Fruit fly (Drosophila melanogaster): ENCODE data around the gene CG7950.

Gene CG7950

DNA sequence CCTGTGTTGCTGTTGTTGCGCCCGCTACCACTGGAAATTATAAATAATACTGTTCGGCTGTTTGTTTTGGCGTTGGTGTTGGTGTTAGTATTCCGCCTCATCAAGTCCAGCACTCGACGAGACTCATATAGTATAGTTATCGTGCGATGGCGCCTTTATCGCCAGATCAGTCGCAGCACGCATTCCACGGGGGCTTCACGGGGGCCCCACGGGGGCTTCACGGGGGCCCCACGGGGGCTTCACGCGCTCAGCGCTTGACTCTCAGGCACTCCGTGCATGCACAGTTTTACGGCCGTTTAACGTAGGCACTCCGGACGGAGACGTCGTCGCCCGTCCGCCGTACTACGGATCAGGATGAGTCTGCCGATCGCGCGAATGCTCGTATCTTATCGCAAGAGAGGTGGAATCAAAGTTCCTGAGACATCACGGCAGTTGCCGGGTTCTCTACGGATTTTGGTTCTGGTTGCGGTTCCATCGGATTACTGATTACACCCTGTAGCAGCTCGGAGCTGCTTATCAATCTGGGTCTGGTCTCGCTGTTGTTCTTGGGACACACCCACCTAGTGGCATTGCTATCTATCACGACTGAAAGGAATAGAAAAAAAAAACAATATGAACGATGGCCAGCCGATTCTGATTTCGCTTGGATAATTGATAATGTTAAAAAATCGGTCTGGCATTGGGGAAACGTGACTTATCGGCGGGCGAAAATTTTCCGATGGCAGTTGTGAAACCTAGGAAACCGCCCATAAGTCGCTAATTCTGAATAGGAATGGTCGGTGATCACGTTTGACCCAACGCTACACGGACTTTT, 46.4 kb downstream of the CG7950 start (continued):
- TF ChIP-seq gcm2 (GFP tag; optimal IDR thresholded peaks at IDR 0.05): no peak
- no peak for TF ChIP-seq hkb (optimal IDR thresholded peaks at IDR 0.05)
- TF ChIP-seq hkb (GFP tag; IDR thresholded peaks at IDR 0.05): no peak
- TF ChIP-seq CG17186 (GFP tag; optimal IDR thresholded peaks at IDR 0.05): no peak
- TF ChIP-seq CG13894 (tag; optimal IDR thresholded peaks at IDR 0.05): no peak
- no peak for TF ChIP-seq Oli (tag; optimal IDR thresholded peaks at IDR 0.05)
- TF ChIP-seq shn (GFP tag; optimal IDR thresholded peaks at IDR 0.05): no peak
- no peak for TF ChIP-seq CrebB (tag; optimal IDR thresholded peaks at IDR 0.05)
- no peak for TF ChIP-seq fd102C (GFP tag; optimal IDR thresholded peaks at IDR 0.05)
- no peak for TF ChIP-seq Hr78 (GFP tag; optimal IDR thresholded peaks at IDR 0.05)
- no peak for TF ChIP-seq CG6683 (GFP tag; optimal IDR thresholded peaks at IDR 0.05)
- peak; percentile 97 for TF ChIP-seq grn (GFP tag; optimal IDR thresholded peaks at IDR 0.05)
- no peak for TF ChIP-seq Oaz (GFP tag; IDR thresholded peaks at IDR 0.05)
- no peak for TF ChIP-seq CG2202 (tag; optimal IDR thresholded peaks at IDR 0.05)
- TF ChIP-seq Gug (GFP tag; IDR thresholded peaks at IDR 0.05): no peak
- no peak for TF ChIP-seq tio (GFP tag; optimal IDR thresholded peaks at IDR 0.05)
- TF ChIP-seq dimm (GFP tag; IDR thresholded peaks at IDR 0.05): no peak
- no peak; the same call in 1 of the 2 replicates for TF ChIP-seq Bgb (GFP tag; IDR thresholded peaks at IDR 0.05; ENCODE audit: partially characterized antibody)
- no peak for TF ChIP-seq CG18011 (GFP tag; optimal IDR thresholded peaks at IDR 0.05)
- no peak for TF ChIP-seq Bteb2 (GFP tag; optimal IDR thresholded peaks at IDR 0.05)
- TF ChIP-seq dmrt99B (tag; optimal IDR thresholded peaks at IDR 0.05): no peak
- no peak for TF ChIP-seq CG31365 (tag; optimal IDR thresholded peaks at IDR 0.05)
- no peak for TF ChIP-seq repo (GFP tag; optimal IDR thresholded peaks at IDR 0.05)
- no peak for TF ChIP-seq Lhr (GFP tag; optimal IDR thresholded peaks at IDR 0.05)
- no peak for TF ChIP-seq Blimp-1 (GFP tag; optimal IDR thresholded peaks at IDR 0.05)
- no peak for TF ChIP-seq CG9215 (GFP tag; IDR thresholded peaks at IDR 0.05)
- TF ChIP-seq CG33213 (GFP tag; optimal IDR thresholded peaks at IDR 0.05): no peak
- no peak for TF ChIP-seq gt (GFP tag; IDR thresholded peaks at IDR 0.05)
- TF ChIP-seq CG1529 (GFP tag; optimal IDR thresholded peaks at IDR 0.05): no peak
- TF ChIP-seq CG2875 (GFP tag; optimal IDR thresholded peaks at IDR 0.05): no peak
- no peak for TF ChIP-seq stwl (tag; optimal IDR thresholded peaks at IDR 0.05)
- TF ChIP-seq pfk (GFP tag; optimal IDR thresholded peaks at IDR 0.05): no peak
- peak; percentile 100 for TF ChIP-seq sd (tag; optimal IDR thresholded peaks at IDR 0.05)
- TF ChIP-seq twi (tag; optimal IDR thresholded peaks at IDR 0.05): no peak
- peak; percentile 96 for TF ChIP-seq GATAe (GFP tag; conservative IDR thresholded peaks at IDR 0.05)
- no peak for TF ChIP-seq Gsc (GFP tag; IDR thresholded peaks at IDR 0.05)
- no peak for TF ChIP-seq CG8290 (GFP tag; optimal IDR thresholded peaks at IDR 0.05)
- no peak for TF ChIP-seq CG8290 (tag; optimal IDR thresholded peaks at IDR 0.05)
- TF ChIP-seq CG15601 (tag; optimal IDR thresholded peaks at IDR 0.05): no peak
- TF ChIP-seq CG12659 (GFP tag; optimal IDR thresholded peaks at IDR 0.05): no peak
- no peak for TF ChIP-seq CG10267 (tag; optimal IDR thresholded peaks at IDR 0.05)
- TF ChIP-seq CG18262 (tag; optimal IDR thresholded peaks at IDR 0.05): no peak
- no peak for TF ChIP-seq Hr51 (GFP tag; optimal IDR thresholded peaks at IDR 0.05)
- TF ChIP-seq her (GFP tag; optimal IDR thresholded peaks at IDR 0.05): no peak
- TF ChIP-seq z (GFP tag; IDR thresholded peaks at IDR 0.05): 0 out of 3 replicates have a peak, but pooled peaks have one; percentile 42
- TF ChIP-seq CG4404 (GFP tag; IDR thresholded peaks at IDR 0.05): no peak
- no peak for TF ChIP-seq ap (GFP tag; IDR thresholded peaks at IDR 0.05)
- no peak for TF ChIP-seq dysf (GFP tag; IDR thresholded peaks at IDR 0.05)
- TF ChIP-seq gcm (GFP tag; optimal IDR thresholded peaks at IDR 0.05): no peak
- TF ChIP-seq kah (GFP tag; optimal IDR thresholded peaks at IDR 0.05): no peak
